Worm (Caenorhabditis elegans): Measurements from ENCODE around the gene clec-254.

ce11 chrV:18729324-18729924, 24.8 kb downstream of the clec-254 start, which contains the start of gene asp-19:
- TF ChIP-seq elt-3 (tag; optimal IDR thresholded peaks at IDR 0.05) (no peak), ces-1 (GFP tag; optimal IDR thresholded peaks at IDR 0.05) (no peak), unc-120 (tag; optimal IDR thresholded peaks at IDR 0.05; ENCODE audit: poor library complexity, severe bottlenecking) (no peak), nhr-12 (tag; optimal IDR thresholded peaks at IDR 0.05) (no peak), snpc-4 (tag; optimal IDR thresholded peaks at IDR 0.05) (no peak), unc-39 (tag; optimal IDR thresholded peaks at IDR 0.05) (no peak), pha-4 (tag; optimal IDR thresholded peaks at IDR 0.05) (no peak), ceh-43 (GFP tag; optimal IDR thresholded peaks at IDR 0.05) (no peak), nhr-237 (tag; optimal IDR thresholded peaks at IDR 0.05) (no peak), sem-2 (GFP tag; optimal IDR thresholded peaks at IDR 0.05) (no peak), ceh-39 (tag; optimal IDR thresholded peaks at IDR 0.05) (no peak), unc-62 (GFP tag; optimal IDR thresholded peaks at IDR 0.05) (no peak), lsy-2 (tag; optimal IDR thresholded peaks at IDR 0.05) (no peak)

Measured in whole organism, mixed stage, embryonic.